Worm (Caenorhabditis elegans) whole organism, early embryonic: ENCODE data around the gene nhr-206.

ENCODE experiments used
- B0310.2 ChIP-seq: sonication (generic microtip); optimal IDR thresholded peaks from 2 replicates; lab custom pipeline; 2016; ENCODE audit warnings: mild to moderate bottlenecking, missing genetic modification characterization, missing compliant biosample characterization
- ama-1 ChIP-seq: fragments of 150-350 bp; optimal IDR thresholded peaks from 2 replicates; lab custom pipeline; 2014
- ceh-13 ChIP-seq: fragments of 200-800 bp; sonication (Bioruptor generic); optimal IDR thresholded peaks from 2 replicates; lab custom pipeline; 2018; ENCODE audit warnings: mild to moderate bottlenecking, missing genetic modification characterization, missing compliant biosample characterization
- ceh-36 ChIP-seq: sonication (generic microtip); optimal IDR thresholded peaks from 2 replicates; lab custom pipeline; 2016; ENCODE audit warnings: missing genetic modification characterization, inconsistent platforms, missing compliant biosample characterization
- flt-1 ChIP-seq: fragments of 200-800 bp; sonication (Bioruptor generic); IDR thresholded peaks from 2 replicates; pipeline ENCODE4 v1.3.6; 2022; ENCODE audit warnings: missing genetic modification characterization, missing compliant biosample characterization
- scrt-1 ChIP-seq: fragments of 200-800 bp; sonication (Bioruptor generic); IDR thresholded peaks from 2 replicates; pipeline ENCODE4 v1.3.6; 2022; ENCODE audit warnings: missing genetic modification characterization, missing compliant biosample characterization
- tra-4 ChIP-seq: sonication (generic microtip); optimal IDR thresholded peaks from 2 replicates; lab custom pipeline; 2017; ENCODE audit warnings: missing genetic modification characterization, missing compliant biosample characterization

DNA sequence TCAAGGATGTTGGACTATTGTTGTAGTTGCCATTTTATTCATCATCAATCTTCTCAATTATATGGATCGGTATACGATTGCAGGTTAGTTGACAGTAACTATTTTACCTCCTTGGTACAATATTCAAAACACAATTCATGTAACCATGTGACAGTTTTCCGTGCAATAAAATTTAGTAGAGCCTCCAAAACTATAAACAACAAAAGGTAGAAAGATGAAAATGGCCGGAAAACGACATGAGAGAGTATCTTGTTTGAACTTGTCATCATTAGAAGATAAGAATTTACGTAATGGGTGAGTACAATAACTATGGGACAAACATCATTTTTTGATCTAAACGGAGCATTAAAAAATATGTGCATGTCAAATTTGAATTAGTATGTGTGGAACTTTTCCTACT lies 23.3 kb downstream of the nhr-206 start:
- TF ChIP-seq flt-1 (GFP tag; lab: Robert Waterston, UW): no peak
- no peak for TF ChIP-seq ama-1 (lab: Kevin White, UChicago)
- TF ChIP-seq ceh-36 (tag; lab: Kevin White, UChicago): no peak
- no peak for TF ChIP-seq B0310.2 (tag; lab: Kevin White, UChicago)
- no peak for TF ChIP-seq ceh-13 (GFP tag; lab: Kevin White, UChicago)
- no peak for TF ChIP-seq scrt-1 (GFP tag; lab: Robert Waterston, UW)
- no peak for TF ChIP-seq tra-4 (tag; lab: Kevin White, UChicago)
